Worm (Caenorhabditis elegans) whole organism, young adult: ENCODE data around the gene C01G12.3.
A peak's percentile ranks its signal among the peaks of the same experiment; 100 is the strongest.

Source experiments
- B0019.2 ChIP-seq: fragments of 200-800 bp; sonication (Bioruptor generic); conservative IDR thresholded peaks from 2 replicates; pipeline ENCODE4 v1.3.6; 2022; ENCODE audit warnings: missing genetic modification reagents, missing genetic modification characterization, missing compliant biosample characterization
- B0336.3 ChIP-seq: fragments of 200-800 bp; sonication (Bioruptor generic); IDR thresholded peaks from 2 replicates; pipeline ENCODE4 v1.3.6; 2022; ENCODE audit warnings: missing genetic modification characterization, missing compliant biosample characterization
- F10E7.11 ChIP-seq: sonication (generic microtip); optimal IDR thresholded peaks from 2 replicates; lab custom pipeline; 2017; ENCODE audit warnings: mild to moderate bottlenecking, missing genetic modification characterization, moderate library complexity, missing compliant biosample characterization
- F37B4.10 ChIP-seq: fragments of 200-800 bp; sonication (Bioruptor generic); IDR thresholded peaks from 2 replicates; pipeline ENCODE4 v1.3.6; 2022; ENCODE audit warnings: missing genetic modification characterization, missing compliant biosample characterization
- F52B5.7 ChIP-seq: sonication (generic microtip); optimal IDR thresholded peaks from 2 replicates; lab custom pipeline; 2016; ENCODE audit warnings: mild to moderate bottlenecking, missing genetic modification characterization, missing compliant biosample characterization
- F55B11.4 ChIP-seq: sonication (generic microtip); optimal IDR thresholded peaks from 2 replicates; lab custom pipeline; 2016; ENCODE audit warnings: missing compliant biosample characterization, missing genetic modification characterization, borderline replicate concordance; ENCODE audit not compliant: insufficient read depth
- F57A8.1 ChIP-seq: fragments of 200-800 bp; sonication (Bioruptor generic); optimal IDR thresholded peaks from 2 replicates; lab custom pipeline; 2018; ENCODE audit warnings: mild to moderate bottlenecking, missing genetic modification characterization, moderate library complexity, missing compliant biosample characterization
- K12H6.12 ChIP-seq: fragments of 200-800 bp; sonication (Bioruptor generic); optimal IDR thresholded peaks from 2 replicates; lab custom pipeline; 2018; ENCODE audit warnings: mild to moderate bottlenecking, missing genetic modification characterization, missing compliant biosample characterization
- Y56A3A.18 ChIP-seq: fragments of 200-800 bp; sonication (Bioruptor generic); IDR thresholded peaks from 2 replicates; pipeline ENCODE4 v1.3.6; 2022; ENCODE audit warnings: missing genetic modification reagents, missing genetic modification characterization, missing compliant biosample characterization
- Y67H2A.10 ChIP-seq: fragments of 200-800 bp; sonication (Bioruptor generic); conservative IDR thresholded peaks from 2 replicates; pipeline ENCODE4 v1.3.6; 2022; ENCODE audit warnings: missing genetic modification reagents, missing genetic modification characterization, missing compliant biosample characterization
- ZK185.1 ChIP-seq: sonication (generic microtip); optimal IDR thresholded peaks from 2 replicates; lab custom pipeline; 2016; ENCODE audit warnings: mild to moderate bottlenecking, missing genetic modification characterization, missing compliant biosample characterization; ENCODE audit not compliant: poor library complexity, severe bottlenecking
- ama-1 ChIP-seq, 3 experiments: fragments of 150-350 bp in 1 of 3; sonication (generic microtip) in 2 of 3; optimal IDR thresholded peaks; 2 replicates each; lab custom pipeline; 2014 to 2018; ENCODE audit warnings: missing biosample characterization in 2 of 3, missing genetic modification characterization in 2 of 3, missing genetic modification reagents in 2 of 3
- attf-5 ChIP-seq: fragments of 200-800 bp; sonication (Bioruptor generic); optimal IDR thresholded peaks from 2 replicates; lab custom pipeline; 2018; ENCODE audit warnings: mild to moderate bottlenecking, missing genetic modification characterization, missing compliant biosample characterization
- bed-2 ChIP-seq: fragments of 200-800 bp; sonication (Bioruptor generic); IDR thresholded peaks from 2 replicates; pipeline ENCODE4 v1.3.6; 2022; ENCODE audit warnings: missing genetic modification reagents, missing genetic modification characterization, missing compliant biosample characterization
- ceh-100 ChIP-seq: fragments of 200-800 bp; sonication (Bioruptor generic); IDR thresholded peaks from 2 replicates; pipeline ENCODE4 v1.3.6; 2022; ENCODE audit warnings: missing genetic modification reagents, missing genetic modification characterization, missing compliant biosample characterization
- ceh-79 ChIP-seq: sonication (generic microtip); optimal IDR thresholded peaks from 2 replicates; lab custom pipeline; 2017; ENCODE audit warnings: mild to moderate bottlenecking, missing genetic modification characterization, missing compliant biosample characterization
- die-1 ChIP-seq: sonication (generic microtip); optimal IDR thresholded peaks from 2 replicates; lab custom pipeline; 2016; ENCODE audit warnings: missing genotype, mild to moderate bottlenecking, missing genetic modification characterization, missing compliant biosample characterization
- efl-1 ChIP-seq: fragments of 150-350 bp; optimal IDR thresholded peaks from 2 replicates; lab custom pipeline; 2014; ENCODE audit warnings: missing biosample characterization, missing genetic modification reagents, missing genetic modification characterization
- egl-18 ChIP-seq: fragments of 200-800 bp; sonication (Bioruptor generic); IDR thresholded peaks from 2 replicates; pipeline ENCODE4 v1.3.6; 2022; ENCODE audit warnings: missing genetic modification reagents, missing genetic modification characterization, missing compliant biosample characterization
- egl-44 ChIP-seq: fragments of 200-800 bp; sonication (Bioruptor generic); IDR thresholded peaks from 2 replicates; pipeline ENCODE4 v1.3.6; 2022; ENCODE audit warnings: missing genetic modification reagents, missing genetic modification characterization, missing compliant biosample characterization
- egrh-3 ChIP-seq: fragments of 200-800 bp; sonication (Bioruptor generic); IDR thresholded peaks from 2 replicates; pipeline ENCODE4 v1.3.6; 2022; ENCODE audit warnings: missing genetic modification reagents, missing genetic modification characterization, missing compliant biosample characterization
- lsl-1 ChIP-seq: fragments of 200-800 bp; sonication (Bioruptor generic); optimal IDR thresholded peaks from 2 replicates; lab custom pipeline; 2018; ENCODE audit warnings: mild to moderate bottlenecking, missing genetic modification characterization, moderate library complexity, missing compliant biosample characterization
- lsy-27 ChIP-seq: sonication (generic microtip); optimal IDR thresholded peaks from 2 replicates; lab custom pipeline; 2017; ENCODE audit warnings: missing genetic modification characterization, mild to moderate bottlenecking, missing compliant biosample characterization, antibody characterized with exemption, missing genotype, borderline replicate concordance; ENCODE audit not compliant: insufficient read depth
- madf-3 ChIP-seq: fragments of 200-800 bp; sonication (Bioruptor generic); IDR thresholded peaks from 2 replicates; pipeline ENCODE4 v1.3.6; 2022; ENCODE audit warnings: missing genetic modification reagents, missing genetic modification characterization, missing compliant biosample characterization
- madf-6 ChIP-seq: fragments of 200-800 bp; sonication (Bioruptor generic); IDR thresholded peaks from 2 replicates; pipeline ENCODE4 v1.3.6; 2022; ENCODE audit warnings: missing genetic modification reagents, missing genetic modification characterization, missing compliant biosample characterization
- mes-4 ChIP-seq: sonication (generic microtip); optimal IDR thresholded peaks from 2 replicates; lab custom pipeline; 2016; ENCODE audit warnings: missing genotype, missing genetic modification characterization, missing compliant biosample characterization
- nhr-120 ChIP-seq: fragments of 200-800 bp; sonication (Bioruptor generic); IDR thresholded peaks from 2 replicates; pipeline ENCODE4 v1.3.6; 2022; ENCODE audit warnings: missing genetic modification characterization, missing compliant biosample characterization
- nhr-90 ChIP-seq: sonication (generic microtip); optimal IDR thresholded peaks from 2 replicates; lab custom pipeline; 2016; ENCODE audit warnings: missing genotype, mild to moderate bottlenecking, missing genetic modification characterization, missing compliant biosample characterization
- repo-1 ChIP-seq: sonication (generic microtip); optimal IDR thresholded peaks from 2 replicates; lab custom pipeline; 2017; ENCODE audit warnings: mild to moderate bottlenecking, missing genetic modification characterization, missing compliant biosample characterization
- rpc-1 ChIP-seq, 2 experiments: fragments of 150-350 bp in 1 of 2; sonication (generic microtip) in 1 of 2; optimal IDR thresholded peaks; 2 replicates each; lab custom pipeline; 2014 to 2018; ENCODE audit warnings: missing biosample characterization in 1 of 2, missing genetic modification characterization in 1 of 2, missing genetic modification reagents in 1 of 2, missing genotype in 1 of 2
- sdz-38 ChIP-seq: sonication (generic microtip); optimal IDR thresholded peaks from 2 replicates; lab custom pipeline; 2016; ENCODE audit warnings: missing genotype, missing genetic modification characterization, missing compliant biosample characterization
- sea-2 ChIP-seq: fragments of 200-800 bp; sonication (Bioruptor generic); IDR thresholded peaks from 2 replicates; pipeline ENCODE4 v1.3.6; 2022; ENCODE audit warnings: missing genetic modification characterization, missing compliant biosample characterization
- snpc-4 ChIP-seq, 5 experiments: fragments of 150-350 bp in 1 of 5; sonication (generic microtip) in 4 of 5; optimal IDR thresholded peaks; 2 replicates each; lab custom pipeline; 2014 to 2018; ENCODE audit warnings: missing genetic modification characterization in 5 of 5, missing biosample characterization in 3 of 5, antibody characterized with exemption in 2 of 5, mild to moderate bottlenecking in 2 of 5, missing compliant biosample characterization in 2 of 5, missing genotype in 2 of 5, moderate library complexity in 2 of 5, missing genetic modification reagents in 1 of 5
- tlf-1 ChIP-seq: fragments of 200-800 bp; sonication (Bioruptor generic); optimal IDR thresholded peaks from 2 replicates; lab custom pipeline; 2018; ENCODE audit warnings: mild to moderate bottlenecking, missing genetic modification characterization, missing compliant biosample characterization
- unc-130 ChIP-seq: sonication (generic microtip); optimal IDR thresholded peaks from 2 replicates; lab custom pipeline; 2016; ENCODE audit warnings: missing genetic modification reagents, missing genetic modification characterization, missing compliant biosample characterization
- ztf-25 ChIP-seq: fragments of 200-800 bp; sonication (Bioruptor generic); IDR thresholded peaks from 2 replicates; pipeline ENCODE4 v1.3.6; 2022; ENCODE audit warnings: missing genetic modification reagents, missing genetic modification characterization, missing compliant biosample characterization
- ztf-26 ChIP-seq: sonication (generic microtip); optimal IDR thresholded peaks from 2 replicates; lab custom pipeline; 2017; ENCODE audit warnings: missing genetic modification characterization, missing compliant biosample characterization

C01G12.3 gene

ce11 chrII:14598367-14598766, 16.3 kb upstream of the C01G12.3 start (continued):
- TF ChIP-seq snpc-4 (GFP tag; optimal IDR thresholded peaks at IDR 0.05; lab: Kevin White, UChicago) = no peak
- TF ChIP-seq snpc-4 (tag; optimal IDR thresholded peaks at IDR 0.05; lab: Kevin White, UChicago) = peak in 1 of 4 experiments; percentile 17
- TF ChIP-seq nhr-90 (tag; lab: Kevin White, UChicago) = no peak
- TF ChIP-seq repo-1 = no peak
- TF ChIP-seq egrh-3 (GFP tag; lab: Robert Waterston, UW) = no peak
- TF ChIP-seq efl-1 (GFP tag; lab: Kevin White, UChicago) = no peak
- TF ChIP-seq madf-3 = no peak
- no peak for TF ChIP-seq B0019.2 (GFP tag; lab: Robert Waterston, UW)
- TF ChIP-seq F10E7.11 = no peak
- TF ChIP-seq ceh-79 (tag; lab: Kevin White, UChicago) = no peak
- TF ChIP-seq F52B5.7 (tag; lab: Kevin White, UChicago) = no peak
- no peak for TF ChIP-seq sea-2 (GFP tag; lab: Robert Waterston, UW)
- TF ChIP-seq sdz-38 (tag; lab: Kevin White, UChicago) = no peak
- no peak for TF ChIP-seq lsl-1
- TF ChIP-seq F55B11.4 (tag; lab: Kevin White, UChicago) = no peak
- peak; percentile 1 for TF ChIP-seq ztf-26 (tag; lab: Kevin White, UChicago)
- TF ChIP-seq die-1 (tag; lab: Kevin White, UChicago) = no peak
- TF ChIP-seq K12H6.12 (tag; lab: Kevin White, UChicago) = peak; percentile 30
- TF ChIP-seq ZK185.1 (tag; lab: Kevin White, UChicago) = peak; percentile 28
- no peak for TF ChIP-seq Y67H2A.10
- no peak for TF ChIP-seq Y56A3A.18 (GFP tag; lab: Robert Waterston, UW)

ce11 chrII:14597788-14598187, 15.7 kb upstream of the C01G12.3 start:
- no peak for TF ChIP-seq ama-1 (optimal IDR thresholded peaks at IDR 0.05; lab: Kevin White, UChicago)
- TF ChIP-seq ama-1 (GFP tag; optimal IDR thresholded peaks at IDR 0.05; lab: Kevin White, UChicago) = no peak
- TF ChIP-seq B0019.2 (GFP tag; lab: Robert Waterston, UW) = no peak
- TF ChIP-seq madf-6 (GFP tag; lab: Robert Waterston, UW) = 0 out of 2 replicates have a peak, but pooled peaks have one; percentile 17
- TF ChIP-seq Y56A3A.18 (GFP tag; lab: Robert Waterston, UW) = no peak

ce11 chrII:14593281-14593680, 11.2 kb upstream of the C01G12.3 start, which contains the start of gene catp-4:
TSS of gene catp-4 (plus strand) at chrII:14593581.
- TF ChIP-seq bed-2 (GFP tag; lab: Robert Waterston, UW) (no peak), B0019.2 (GFP tag; lab: Robert Waterston, UW) (no peak), rpc-1 (optimal IDR thresholded peaks at IDR 0.05; lab: Kevin White, UChicago) (no peak), rpc-1 (tag; optimal IDR thresholded peaks at IDR 0.05; lab: Kevin White, UChicago) (no peak), egl-44 (GFP tag; lab: Robert Waterston, UW) (no peak), nhr-90 (tag; lab: Kevin White, UChicago) (no peak), ceh-100 (GFP tag; lab: Robert Waterston, UW) (no peak), attf-5 (GFP tag; lab: Kevin White, UChicago) (no peak), repo-1 (no peak), ceh-79 (tag; lab: Kevin White, UChicago) (no peak), F37B4.10 (no peak)
- TF ChIP-seq, all 124 proteins: peak for 0

ce11 chrII:14592629-14593028, 10.5 kb upstream of the C01G12.3 start:
- TF ChIP-seq B0336.3 = no peak
- TF ChIP-seq mes-4 (tag; lab: Kevin White, UChicago) = no peak
- no peak for TF ChIP-seq ztf-25 (GFP tag; lab: Robert Waterston, UW)
- no peak for TF ChIP-seq unc-130 (GFP tag; lab: Kevin White, UChicago)
- no peak for TF ChIP-seq nhr-120 (GFP tag; lab: Robert Waterston, UW)
- TF ChIP-seq lsy-27 = no peak
- no peak for TF ChIP-seq F57A8.1 (GFP tag; lab: Kevin White, UChicago)
- TF ChIP-seq egl-18 (GFP tag; lab: Robert Waterston, UW) = no peak
- TF ChIP-seq tlf-1 (GFP tag; lab: Kevin White, UChicago) = no peak
